Worm (Caenorhabditis elegans) whole organism, midembryonic: Measurements from ENCODE around the gene fbxc-29.
"Not testable (repeated sequence)": the region's sequence is repeated elsewhere in the genome, so short reads cannot be mapped to it uniquely, and the experiment has no call there.

Source experiments
- T22C8.4 ChIP-seq: fragments of 200-800 bp; sonication (Bioruptor generic); IDR thresholded peaks from 2 replicates; pipeline ENCODE4 v1.3.6; 2022; ENCODE audit warnings: missing genetic modification characterization, missing compliant biosample characterization
- cog-1 ChIP-seq: sonication (generic microtip); optimal IDR thresholded peaks from 2 replicates; lab custom pipeline; 2016; ENCODE audit warnings: missing genetic modification characterization, missing compliant biosample characterization
- flt-1 ChIP-seq: fragments of 200-800 bp; sonication (Bioruptor generic); IDR thresholded peaks from 2 replicates; pipeline ENCODE4 v1.3.6; 2022; ENCODE audit warnings: missing genetic modification characterization, missing compliant biosample characterization
- klf-2 ChIP-seq: fragments of 200-800 bp; sonication (Bioruptor generic); conservative IDR thresholded peaks from 2 replicates; pipeline ENCODE4 v1.3.6; 2022; ENCODE audit warnings: missing genetic modification reagents, missing genetic modification characterization, missing compliant biosample characterization
- med-1 ChIP-seq: sonication (generic microtip); optimal IDR thresholded peaks from 2 replicates; lab custom pipeline; 2017; ENCODE audit warnings: missing genetic modification characterization, mild to moderate bottlenecking, missing compliant biosample characterization, antibody characterized with exemption, missing genetic modification reagents; ENCODE audit not compliant: insufficient read depth
- ref-1 ChIP-seq: fragments of 200-800 bp; sonication (Bioruptor generic); conservative IDR thresholded peaks from 2 replicates; pipeline ENCODE4 v1.3.6; 2022; ENCODE audit warnings: missing genetic modification reagents, missing genetic modification characterization, missing compliant biosample characterization
- tab-1 ChIP-seq: fragments of 200-800 bp; sonication (Bioruptor generic); IDR thresholded peaks from 2 replicates; pipeline ENCODE4 v1.3.6; 2022; ENCODE audit warnings: missing genetic modification characterization, missing compliant biosample characterization
- ztf-23 ChIP-seq: fragments of 200-800 bp; sonication (Bioruptor generic); IDR thresholded peaks from 2 replicates; pipeline ENCODE4 v1.3.6; 2022; ENCODE audit warnings: missing genetic modification reagents, missing genetic modification characterization, missing compliant biosample characterization
- ztf-29 ChIP-seq: fragments of 200-800 bp; sonication (Bioruptor generic); IDR thresholded peaks from 2 replicates; pipeline ENCODE4 v1.3.6; 2022; ENCODE audit warnings: missing genetic modification reagents, missing genetic modification characterization, missing compliant biosample characterization

The fbxc-29 gene

DNA sequence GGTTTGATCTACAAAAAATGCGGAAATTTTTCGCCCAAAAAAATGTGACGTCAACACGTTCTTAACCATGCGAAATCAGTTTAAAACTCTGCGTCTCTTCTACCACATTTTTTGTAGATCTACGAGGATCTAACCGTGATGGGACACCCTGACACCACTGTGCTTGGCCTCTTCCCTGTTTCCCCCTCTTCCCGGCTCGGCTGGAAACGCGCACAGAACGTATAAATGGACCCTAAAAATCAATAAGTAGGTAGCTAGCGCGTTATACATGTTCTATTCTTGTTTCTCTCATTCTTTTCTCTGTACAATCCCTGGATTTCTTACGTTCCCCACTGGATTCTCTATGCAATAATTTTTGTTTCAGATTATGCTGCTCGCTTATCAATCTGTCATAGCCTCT, 7.6 kb downstream of the fbxc-29 start, which contains the start of gene fbxc-28:
Gene fbxc-28, plus strand, starts transcription at position 301 of the 400 bp plus-strand sequence.
- TF ChIP-seq klf-2 (GFP tag; lab: Robert Waterston, UW) (no peak), med-1 (GFP tag; lab: Kevin White, UChicago) (no peak), T22C8.4 (GFP tag; lab: Robert Waterston, UW) (no peak), tab-1 (GFP tag; lab: Robert Waterston, UW) (no peak), ztf-29 (no peak), cog-1 (tag; lab: Kevin White, UChicago) (no peak), ref-1 (GFP tag; lab: Robert Waterston, UW) (no peak), ztf-23 (GFP tag; lab: Robert Waterston, UW) (no peak)

DNA sequence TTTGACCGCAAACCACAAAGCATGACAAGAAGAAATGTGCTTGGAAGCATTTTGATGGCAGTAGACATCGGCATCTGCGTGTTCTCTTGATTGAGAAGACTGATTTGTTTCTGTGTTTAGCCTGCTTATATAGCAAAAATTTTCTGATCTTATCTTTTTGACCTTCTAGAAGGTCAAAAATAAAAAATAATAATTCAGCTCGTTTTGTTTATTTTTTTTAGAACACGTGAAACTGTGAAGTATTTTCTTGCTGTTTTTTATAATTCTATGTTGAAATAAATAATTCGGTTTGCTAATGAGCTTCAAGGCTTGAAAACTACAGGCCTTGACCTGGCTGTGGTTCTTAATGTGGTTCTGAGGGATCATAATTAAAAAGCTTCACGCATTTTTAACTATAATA, 11.5 kb downstream of the fbxc-29 start, which contains the start of gene R07C3.13:
Gene R07C3.13, minus strand, starts transcription at position 101 of the 400 bp plus-strand sequence.
- no peak for TF ChIP-seq med-1 (GFP tag; lab: Kevin White, UChicago)
- TF ChIP-seq klf-2 (GFP tag; lab: Robert Waterston, UW): no peak
- no peak for TF ChIP-seq ztf-23 (GFP tag; lab: Robert Waterston, UW)
- TF ChIP-seq tab-1 (GFP tag; lab: Robert Waterston, UW): no peak
- no peak for TF ChIP-seq ref-1 (GFP tag; lab: Robert Waterston, UW)
- no peak for TF ChIP-seq T22C8.4 (GFP tag; lab: Robert Waterston, UW)
- no peak for TF ChIP-seq ztf-29
- no peak for TF ChIP-seq flt-1 (GFP tag; lab: Robert Waterston, UW)
- no peak for TF ChIP-seq cog-1 (tag; lab: Kevin White, UChicago)

DNA sequence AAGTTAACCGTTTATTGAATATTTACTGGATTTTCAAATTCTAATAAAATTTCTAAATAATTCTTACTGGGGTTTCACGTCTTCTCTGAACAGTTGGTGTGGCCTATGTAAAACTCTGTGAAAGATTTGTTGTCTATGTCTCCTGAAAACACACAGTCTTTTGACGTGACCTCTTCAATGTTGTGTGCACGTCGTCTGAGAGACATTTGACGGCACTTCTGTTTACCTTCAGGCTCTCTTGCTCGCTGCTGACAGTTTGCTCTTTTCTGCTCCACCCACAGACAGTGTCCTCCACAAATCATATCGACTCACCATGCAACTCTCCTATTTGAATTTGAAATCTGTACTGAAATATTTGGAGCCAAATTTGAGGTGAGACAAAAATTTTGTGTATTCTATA, 15.0 kb downstream of the fbxc-29 start, which contains the start of gene fbxc-34:
Gene fbxc-34, plus strand, starts transcription at position 301 of the 400 bp plus-strand sequence.
- TF ChIP-seq ref-1 (GFP tag; lab: Robert Waterston, UW); klf-2 (GFP tag; lab: Robert Waterston, UW); cog-1 (tag; lab: Kevin White, UChicago): not testable (repeated sequence)

DNA sequence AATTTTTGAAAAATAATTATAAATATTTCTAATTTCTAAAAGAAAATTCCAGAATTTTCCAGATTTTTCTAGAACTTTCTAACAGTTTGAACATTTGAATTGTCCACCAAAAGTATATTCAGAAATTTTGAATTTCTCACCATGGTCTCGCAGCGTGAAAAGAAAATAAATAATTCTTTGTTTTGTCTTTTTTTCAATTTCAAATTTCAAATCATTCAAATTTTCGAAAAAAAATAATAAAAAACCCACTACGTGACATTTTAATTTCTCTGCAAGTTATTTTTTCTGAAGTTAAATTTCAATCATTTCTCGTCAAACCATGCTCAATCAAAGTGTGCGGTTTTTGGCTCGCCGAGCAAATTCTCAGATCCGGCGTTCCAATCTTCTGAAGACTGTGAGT, 16.8 kb downstream of the fbxc-29 start, which contains the start of gene acs-15:
Gene acs-15, plus strand, starts transcription at position 301 of the 400 bp plus-strand sequence.
- no peak for TF ChIP-seq med-1 (GFP tag; lab: Kevin White, UChicago)
- TF ChIP-seq ztf-29: no peak
- no peak for TF ChIP-seq tab-1 (GFP tag; lab: Robert Waterston, UW)
- no peak for TF ChIP-seq klf-2 (GFP tag; lab: Robert Waterston, UW)
- TF ChIP-seq ztf-23 (GFP tag; lab: Robert Waterston, UW): no peak
- TF ChIP-seq cog-1 (tag; lab: Kevin White, UChicago): no peak
- TF ChIP-seq flt-1 (GFP tag; lab: Robert Waterston, UW): no peak

DNA sequence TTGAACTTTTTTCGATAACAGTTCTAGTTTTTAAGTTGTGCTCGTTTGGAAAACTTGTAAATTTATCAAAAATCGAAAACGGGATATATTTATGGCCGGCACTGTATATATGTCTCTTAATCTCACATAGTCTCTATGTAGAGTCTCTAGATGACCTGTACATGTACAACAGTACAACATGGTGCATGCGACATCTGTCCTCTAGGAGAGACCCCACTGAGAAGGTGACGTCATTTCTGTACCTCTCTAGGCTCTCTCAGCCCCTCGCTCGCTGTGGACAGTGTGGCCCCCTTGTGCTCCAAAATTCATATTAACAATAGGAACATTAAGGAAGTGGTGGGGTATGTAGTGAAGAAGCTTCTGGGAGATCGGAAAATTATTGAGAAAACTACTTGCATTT, 21.4 kb downstream of the fbxc-29 start:
- TF ChIP-seq flt-1 (GFP tag; lab: Robert Waterston, UW): peak; percentile 54; the same call in 1 of the 2 replicates
- TF ChIP-seq ztf-23 (GFP tag; lab: Robert Waterston, UW): no peak

DNA sequence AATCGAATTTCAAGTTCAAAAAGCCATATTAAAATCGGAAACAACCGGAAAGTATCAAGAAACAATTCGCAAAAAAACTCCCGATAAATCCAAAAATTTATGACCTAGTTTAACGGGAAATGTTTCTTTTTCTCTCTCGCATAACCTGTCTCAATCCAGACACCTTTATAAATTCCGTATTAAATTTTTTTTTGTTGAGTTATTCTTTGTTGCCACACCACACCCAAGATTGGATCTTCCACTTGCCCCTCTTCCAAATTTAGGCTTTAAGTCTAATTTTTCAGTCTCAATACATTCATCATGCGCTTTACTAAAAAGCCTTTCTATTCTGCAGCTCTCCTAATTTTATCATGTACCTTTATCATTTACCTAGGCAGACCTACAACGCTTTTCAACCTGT, 22.7 kb downstream of the fbxc-29 start, which contains the start of gene R07C3.3:
Gene R07C3.3, plus strand, starts transcription at position 301 of the 400 bp plus-strand sequence.
- TF ChIP-seq ref-1 (GFP tag; lab: Robert Waterston, UW) (no peak), med-1 (GFP tag; lab: Kevin White, UChicago) (no peak), flt-1 (GFP tag; lab: Robert Waterston, UW) (no peak), klf-2 (GFP tag; lab: Robert Waterston, UW) (no peak), cog-1 (tag; lab: Kevin White, UChicago) (no peak), ztf-29 (no peak), ztf-23 (GFP tag; lab: Robert Waterston, UW) (no peak), tab-1 (GFP tag; lab: Robert Waterston, UW) (no peak), T22C8.4 (GFP tag; lab: Robert Waterston, UW) (no peak)

DNA sequence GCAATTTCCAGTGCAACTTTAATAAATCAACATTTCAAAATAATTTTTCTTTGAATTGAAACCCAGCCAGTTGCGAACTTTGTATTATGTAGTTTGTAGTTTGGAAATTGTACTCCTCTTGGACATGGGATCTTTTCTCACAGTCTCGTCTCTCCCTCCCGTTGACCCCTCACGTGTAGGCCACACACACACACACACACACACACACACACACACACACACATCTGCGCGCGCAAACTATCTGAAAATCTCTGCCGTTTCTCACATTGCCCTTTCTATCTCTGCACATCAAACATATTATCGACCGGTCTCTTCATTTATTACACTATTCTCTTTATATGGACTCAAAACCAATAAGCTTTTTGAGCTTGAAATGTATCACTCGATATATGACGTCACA, 24.9 kb downstream of the fbxc-29 start, which contains the start of gene fbxc-36:
Gene fbxc-36, plus strand, starts transcription at position 205 of the 400 bp plus-strand sequence.
- TF ChIP-seq ztf-29: no peak
- TF ChIP-seq klf-2 (GFP tag; lab: Robert Waterston, UW): no peak
- TF ChIP-seq tab-1 (GFP tag; lab: Robert Waterston, UW): no peak
- no peak for TF ChIP-seq cog-1 (tag; lab: Kevin White, UChicago)
- no peak for TF ChIP-seq flt-1 (GFP tag; lab: Robert Waterston, UW)
- no peak for TF ChIP-seq T22C8.4 (GFP tag; lab: Robert Waterston, UW)
- TF ChIP-seq ref-1 (GFP tag; lab: Robert Waterston, UW): no peak

DNA sequence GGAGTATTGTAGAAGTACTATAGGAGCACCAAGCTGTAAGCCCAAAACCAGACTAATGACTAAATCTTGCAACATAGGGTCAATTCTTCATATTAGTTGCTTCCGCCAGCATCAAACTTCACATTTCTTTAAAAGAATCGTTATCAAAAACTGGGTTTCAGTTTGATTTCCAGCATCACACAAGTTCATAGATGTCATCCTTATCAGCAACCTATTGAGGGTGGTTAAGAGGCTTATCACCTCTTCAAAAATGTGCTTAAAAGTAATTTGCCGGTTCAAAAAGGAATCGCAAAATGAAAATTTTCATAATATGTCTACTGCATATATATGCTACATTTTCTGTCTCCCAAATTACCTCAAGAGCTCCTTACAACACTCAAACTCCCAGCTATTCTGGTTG, 27.9 kb downstream of the fbxc-29 start, which contains the start of gene clec-43:
Gene clec-43, plus strand, starts transcription at position 294 of the 400 bp plus-strand sequence.
- TF ChIP-seq ref-1 (GFP tag; lab: Robert Waterston, UW): no peak
- TF ChIP-seq tab-1 (GFP tag; lab: Robert Waterston, UW): no peak
- no peak for TF ChIP-seq ztf-29
- no peak for TF ChIP-seq ztf-23 (GFP tag; lab: Robert Waterston, UW)
- TF ChIP-seq klf-2 (GFP tag; lab: Robert Waterston, UW): no peak
- TF ChIP-seq flt-1 (GFP tag; lab: Robert Waterston, UW): no peak
- TF ChIP-seq cog-1 (tag; lab: Kevin White, UChicago): no peak
- no peak for TF ChIP-seq med-1 (GFP tag; lab: Kevin White, UChicago)
- no peak for TF ChIP-seq T22C8.4 (GFP tag; lab: Robert Waterston, UW)

DNA sequence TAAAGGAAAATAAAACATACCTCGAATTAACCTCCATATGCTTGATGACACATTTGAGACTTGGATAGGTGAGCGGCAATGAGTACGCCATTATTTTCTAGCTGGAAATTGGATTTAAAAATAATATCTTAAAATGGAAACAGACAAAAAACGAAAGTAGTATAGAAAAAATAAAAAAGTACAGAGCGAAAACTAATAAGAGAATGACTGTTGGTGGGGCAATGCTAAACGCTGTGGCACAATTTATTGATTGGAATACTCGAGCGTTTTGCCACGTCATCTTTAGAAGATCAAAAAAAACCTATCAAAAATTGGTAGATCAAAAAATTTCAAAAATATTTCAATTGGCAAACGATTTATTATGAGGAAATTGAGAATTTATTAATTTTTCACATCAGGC, 32.2 kb downstream of the fbxc-29 start, which contains the start of gene fbxc-32:
Gene fbxc-32, minus strand, starts transcription at position 101 of the 400 bp plus-strand sequence.
- no peak for TF ChIP-seq cog-1 (tag; lab: Kevin White, UChicago)
- no peak for TF ChIP-seq klf-2 (GFP tag; lab: Robert Waterston, UW)
- no peak for TF ChIP-seq ztf-23 (GFP tag; lab: Robert Waterston, UW)
- TF ChIP-seq flt-1 (GFP tag; lab: Robert Waterston, UW): no peak
- TF ChIP-seq ref-1 (GFP tag; lab: Robert Waterston, UW): no peak
- no peak for TF ChIP-seq ztf-29
- TF ChIP-seq tab-1 (GFP tag; lab: Robert Waterston, UW): no peak
- no peak for TF ChIP-seq T22C8.4 (GFP tag; lab: Robert Waterston, UW)
- TF ChIP-seq med-1 (GFP tag; lab: Kevin White, UChicago): no peak
